Fruit fly (Drosophila melanogaster) S2 (cell line): Measurements from ENCODE around the gene CG18180.

Experiments
- CG8478 ChIP-seq: fragments of >200 bp; optimal IDR thresholded peaks from 2 replicates; lab custom pipeline; 2018
- CTCF ChIP-seq, 2 experiments: fragments of >200 bp; optimal IDR thresholded peaks; 2 replicates each; lab custom pipeline; 2018

- TF ChIP-seq CG8478 (lab: Kevin White, UChicago) (no peak), CTCF (optimal IDR thresholded peaks at IDR 0.05; lab: Kevin White, UChicago) (no peak)
Observed at dm6 chr3L:9601225-9601624, 39.6 kb upstream of the CG18180 start, which contains the start of the genes CG3088 and CG3306.
